Fruit fly (Drosophila melanogaster): ENCODE measurements around the gene CG44325.
A peak's percentile ranks its signal among the peaks of the same experiment; 100 is the strongest.

Gene CG44325

dm6 chrX:9127264-9128011, 49.1 kb upstream of the CG44325 start (continued):
- TF ChIP-seq ara (GFP tag; IDR thresholded peaks at IDR 0.05) (no peak), zfh1 (GFP tag; IDR thresholded peaks at IDR 0.05) (peak; percentile 62; the same call in 2 of the 3 replicates), psq (GFP tag; optimal IDR thresholded peaks at IDR 0.05) (no peak), CG12219 (GFP tag; optimal IDR thresholded peaks at IDR 0.05) (no peak), CG11696 (GFP tag; IDR thresholded peaks at IDR 0.05) (peak; percentile 76), ci (GFP tag; IDR thresholded peaks at IDR 0.05) (0 out of 3 replicates have a peak, but pooled peaks have one; percentile 13), HLH4C (GFP tag; IDR thresholded peaks at IDR 0.05; ENCODE audit: partially characterized antibody) (no peak), tio (GFP tag; optimal IDR thresholded peaks at IDR 0.05) (peak; percentile 15), Ssrp (tag; optimal IDR thresholded peaks at IDR 0.05) (peak; percentile 36), CG11695 (GFP tag; IDR thresholded peaks at IDR 0.05) (0 out of 3 replicates have a peak, but pooled peaks have one; percentile 31), CG18764 (GFP tag; optimal IDR thresholded peaks at IDR 0.05) (no peak), CG18476 (GFP tag; optimal IDR thresholded peaks at IDR 0.05) (no peak), bcd (GFP tag; optimal IDR thresholded peaks at IDR 0.05) (peak; percentile 17), CG8290 (GFP tag; optimal IDR thresholded peaks at IDR 0.05) (no peak), CG8290 (tag; optimal IDR thresholded peaks at IDR 0.05) (peak in 1 of 2 experiments; percentile 36), CG33213 (GFP tag; optimal IDR thresholded peaks at IDR 0.05) (no peak), CG18262 (tag; optimal IDR thresholded peaks at IDR 0.05) (peak; percentile 13), sim (GFP tag; IDR thresholded peaks at IDR 0.05) (no peak), pan (optimal IDR thresholded peaks at IDR 0.05) (no peak), pan (GFP tag; optimal IDR thresholded peaks at IDR 0.05 in 1 of 2, IDR thresholded peaks at IDR 0.05 in 1 of 2) (peak in 1 of 2 experiments; percentile 31), pros (GFP tag; optimal IDR thresholded peaks at IDR 0.05) (peak; percentile 95), tgo (GFP tag; IDR thresholded peaks at IDR 0.05) (no peak), unpg (GFP tag; optimal IDR thresholded peaks at IDR 0.05) (peak; percentile 23), Fer3 (tag; optimal IDR thresholded peaks at IDR 0.05) (peak; percentile 20), CG11504 (tag; optimal IDR thresholded peaks at IDR 0.05) (peak; percentile 31), CG18599 (GFP tag; optimal IDR thresholded peaks at IDR 0.05) (peak; percentile 51), CG4282 (GFP tag; optimal IDR thresholded peaks at IDR 0.05) (no peak)

dm6 chrX:9122492-9122891, 44.2 kb upstream of the CG44325 start:
- TF ChIP-seq Mrtf (GFP tag; IDR thresholded peaks at IDR 0.05) (no peak), CG12769 (tag; optimal IDR thresholded peaks at IDR 0.05) (peak; percentile 51), lab (GFP tag; optimal IDR thresholded peaks at IDR 0.05) (peak; percentile 10), CG18599 (GFP tag; optimal IDR thresholded peaks at IDR 0.05) (peak; percentile 14), CG3838 (GFP tag; optimal IDR thresholded peaks at IDR 0.05) (no peak), CG14014 (GFP tag; IDR thresholded peaks at IDR 0.05) (0 out of 2 replicates have a peak, but pooled peaks have one; percentile 7), z (GFP tag; IDR thresholded peaks at IDR 0.05) (peak; percentile 47; the same call in 1 of the 3 replicates), CG5180 (GFP tag; optimal IDR thresholded peaks at IDR 0.05) (peak; percentile 47), Pdp1 (GFP tag; optimal IDR thresholded peaks at IDR 0.05) (peak in 1 of 2 experiments; percentile 12), nau (GFP tag; optimal IDR thresholded peaks at IDR 0.05) (peak; percentile 62), Ets65A (GFP tag) (peak; percentile 36), row (GFP tag; IDR thresholded peaks at IDR 0.05) (peak; percentile 22; the same call in 2 of the 3 replicates), ken (GFP tag; IDR thresholded peaks at IDR 0.05) (no peak), wdn (GFP tag; IDR thresholded peaks at IDR 0.05) (no peak), kah (GFP tag; optimal IDR thresholded peaks at IDR 0.05) (no peak), crol (GFP tag; IDR thresholded peaks at IDR 0.05) (peak; percentile 88), CG10543 (GFP tag; optimal IDR thresholded peaks at IDR 0.05) (peak; percentile 16), Med (GFP tag) (peak; percentile 51), luna (GFP tag; optimal IDR thresholded peaks at IDR 0.05) (no peak), klu (GFP tag; IDR thresholded peaks at IDR 0.05) (0 out of 2 replicates have a peak, but pooled peaks have one; percentile 8), abd-A (tag; optimal IDR thresholded peaks at IDR 0.05) (peak; percentile 67), Nf-YB (GFP tag; optimal IDR thresholded peaks at IDR 0.05) (peak; percentile 15), sob (GFP tag; IDR thresholded peaks at IDR 0.05) (0 out of 2 replicates have a peak, but pooled peaks have one; percentile 8), sd (tag; optimal IDR thresholded peaks at IDR 0.05) (peak; percentile 15)

All from whole organism, embryonic.